Fruit fly (Drosophila melanogaster): ENCODE results near the gene CG15386.

DNA sequence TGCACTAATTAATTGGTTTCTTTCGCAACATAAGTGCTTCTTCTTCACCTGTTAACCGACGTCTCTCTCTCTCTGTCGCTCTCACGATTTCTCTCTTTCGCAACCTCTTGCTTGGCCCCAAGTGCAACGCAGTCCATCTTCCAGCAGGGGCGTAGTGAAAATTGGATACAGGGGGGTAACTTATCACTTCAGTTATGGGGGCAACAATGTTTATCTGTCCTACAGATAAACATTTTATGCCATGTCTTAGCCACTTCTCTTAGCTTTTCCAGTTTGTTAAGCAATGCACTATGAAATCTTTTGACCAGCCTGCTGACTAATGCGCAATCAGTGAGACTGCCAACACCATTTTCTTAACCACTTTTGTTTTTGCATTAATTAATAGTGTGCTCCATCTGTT, 10.3 kb upstream of the CG15386 start:
- TF ChIP-seq CG7045 (GFP tag; optimal IDR thresholded peaks at IDR 0.05) = peak; percentile 23
- no peak for TF ChIP-seq bab1 (GFP tag; optimal IDR thresholded peaks at IDR 0.05)
- no peak for TF ChIP-seq Mnt (GFP tag; optimal IDR thresholded peaks at IDR 0.05)
- no peak for TF ChIP-seq Clk (GFP tag; optimal IDR thresholded peaks at IDR 0.05)
- TF ChIP-seq cic (GFP tag; optimal IDR thresholded peaks at IDR 0.05) = no peak
- no peak for TF ChIP-seq pad (GFP tag; optimal IDR thresholded peaks at IDR 0.05)
- TF ChIP-seq Crg-1 (GFP tag; optimal IDR thresholded peaks at IDR 0.05) = no peak
- peak; percentile 49 for TF ChIP-seq CG7101 (tag; optimal IDR thresholded peaks at IDR 0.05)
- no peak for TF ChIP-seq toe (GFP tag; optimal IDR thresholded peaks at IDR 0.05)
- TF ChIP-seq kay (GFP tag; ENCODE audit: borderline replicate concordance) = peak; percentile 84
- peak; percentile 9 for TF ChIP-seq CG1620 (GFP tag; optimal IDR thresholded peaks at IDR 0.05)
